Fruit fly (Drosophila melanogaster): Measurements from ENCODE around the gene HLH3B.
A peak's percentile ranks its signal among the peaks of the same experiment; 100 is the strongest.

Gene HLH3B

DNA sequence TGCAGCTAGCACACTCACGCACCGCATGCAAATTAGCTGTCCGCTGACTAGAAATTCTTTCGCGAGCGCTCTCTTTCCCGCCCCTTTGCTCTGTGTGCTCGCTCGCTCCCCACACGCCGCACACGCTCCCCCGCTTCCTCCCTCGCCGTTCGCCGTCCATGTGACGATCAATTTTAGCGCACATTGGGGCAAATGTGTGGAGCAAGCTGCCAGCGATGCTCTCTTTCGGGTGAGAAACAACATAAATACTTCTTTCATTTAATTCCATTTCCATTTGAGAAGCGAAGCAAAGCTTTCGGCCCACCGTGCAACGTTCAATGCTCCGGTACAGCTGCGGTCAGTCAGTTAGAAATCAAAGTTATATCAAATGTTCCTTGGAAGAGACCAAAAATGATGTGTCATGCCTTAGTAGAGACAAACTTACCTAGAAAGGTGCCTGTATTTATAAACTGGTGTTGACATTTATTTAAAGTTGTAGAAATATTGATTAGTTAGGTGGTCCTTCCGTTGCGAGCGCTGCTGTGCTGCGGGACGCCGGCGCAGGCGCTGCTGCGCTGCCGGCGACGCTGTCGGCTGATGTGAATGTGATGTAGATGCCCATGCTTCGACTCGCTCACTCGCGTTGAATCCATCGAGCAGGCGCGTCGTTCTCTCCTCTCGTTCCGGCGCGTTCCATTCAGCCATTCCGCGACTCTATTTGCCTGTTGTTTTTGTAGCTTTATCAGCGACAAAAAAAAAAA, 35.3 kb downstream of the HLH3B start (continued):
- TF ChIP-seq ind (GFP tag; optimal IDR thresholded peaks at IDR 0.05): peak; percentile 96
- TF ChIP-seq sr (GFP tag; IDR thresholded peaks at IDR 0.05): peak; percentile 75
- TF ChIP-seq Rx (GFP tag; IDR thresholded peaks at IDR 0.05): peak; percentile 96
- peak; percentile 90 for TF ChIP-seq bowl (GFP tag; IDR thresholded peaks at IDR 0.05)
- peak; percentile 84 for TF ChIP-seq CG17186 (GFP tag; optimal IDR thresholded peaks at IDR 0.05)
- peak; percentile 98 for TF ChIP-seq PHDP (tag; optimal IDR thresholded peaks at IDR 0.05)
- peak; percentile 91 for TF ChIP-seq CG31224 (GFP tag; IDR thresholded peaks at IDR 0.05)
- TF ChIP-seq twi (tag; optimal IDR thresholded peaks at IDR 0.05): peak; percentile 89
- peak; percentile 91 for TF ChIP-seq Max (GFP tag; optimal IDR thresholded peaks at IDR 0.05)
- peak; percentile 59; the same call in 1 of the 2 replicates for TF ChIP-seq bbx (GFP tag; IDR thresholded peaks at IDR 0.05; ENCODE audit: partially characterized antibody)
- peak; percentile 96 for TF ChIP-seq chn (GFP tag; optimal IDR thresholded peaks at IDR 0.05)
- TF ChIP-seq CG15514 (GFP tag; optimal IDR thresholded peaks at IDR 0.05): peak; percentile 93
- peak; percentile 96 for TF ChIP-seq onecut (GFP tag; IDR thresholded peaks at IDR 0.05)
- peak; percentile 97 for TF ChIP-seq CG16863 (GFP tag; optimal IDR thresholded peaks at IDR 0.05)
- peak; percentile 85 for TF ChIP-seq CG3838 (GFP tag; optimal IDR thresholded peaks at IDR 0.05)
- TF ChIP-seq dysf (GFP tag; IDR thresholded peaks at IDR 0.05): peak; percentile 97
- TF ChIP-seq Xbp1 (GFP tag; optimal IDR thresholded peaks at IDR 0.05): peak; percentile 98
- TF ChIP-seq Aef1 (GFP tag; IDR thresholded peaks at IDR 0.05): peak; percentile 94
- peak; percentile 96 for TF ChIP-seq CG11504 (tag; optimal IDR thresholded peaks at IDR 0.05)
- peak; percentile 97 for TF ChIP-seq schlank (tag; optimal IDR thresholded peaks at IDR 0.05)
- peak; percentile 97 for TF ChIP-seq Awh (GFP tag; IDR thresholded peaks at IDR 0.05)
- peak; percentile 81 for TF ChIP-seq CG15073 (GFP tag; optimal IDR thresholded peaks at IDR 0.05)
- TF ChIP-seq kay (GFP tag; optimal IDR thresholded peaks at IDR 0.05): peak; percentile 94
- peak; percentile 28 for TF ChIP-seq Dp (GFP tag; optimal IDR thresholded peaks at IDR 0.05)
- TF ChIP-seq cato (GFP tag; optimal IDR thresholded peaks at IDR 0.05; ENCODE audit: borderline replicate concordance): peak; percentile 90
- no peak for TF ChIP-seq usp (GFP tag; optimal IDR thresholded peaks at IDR 0.05)
- TF ChIP-seq Vsx1 (GFP tag; optimal IDR thresholded peaks at IDR 0.05): peak; percentile 94
- TF ChIP-seq CG14710 (tag; optimal IDR thresholded peaks at IDR 0.05): peak; percentile 91
- no peak for TF ChIP-seq h (optimal IDR thresholded peaks at IDR 0.05)
- TF ChIP-seq CG13424 (tag; optimal IDR thresholded peaks at IDR 0.05): peak; percentile 96
- TF ChIP-seq nau (GFP tag; optimal IDR thresholded peaks at IDR 0.05): peak; percentile 96
- peak; percentile 94 for TF ChIP-seq scrt (GFP tag; optimal IDR thresholded peaks at IDR 0.05)
- no peak for TF ChIP-seq CG8478 (optimal IDR thresholded peaks at IDR 0.05)
- peak; percentile 87 for TF ChIP-seq emc (GFP tag; optimal IDR thresholded peaks at IDR 0.05)
- peak; percentile 90 for TF ChIP-seq D19B (GFP tag; optimal IDR thresholded peaks at IDR 0.05)
- peak; percentile 71 for TF ChIP-seq CG7745 (tag; optimal IDR thresholded peaks at IDR 0.05)
- peak; percentile 92 for TF ChIP-seq ase (GFP tag; IDR thresholded peaks at IDR 0.05)
- TF ChIP-seq E2f2 (GFP tag; IDR thresholded peaks at IDR 0.05): peak; percentile 83
- TF ChIP-seq Pdp1 (GFP tag; optimal IDR thresholded peaks at IDR 0.05): peak; percentile 89 to 95
- peak; percentile 96 for TF ChIP-seq Hr3 (GFP tag; optimal IDR thresholded peaks at IDR 0.05)
- TF ChIP-seq amos (GFP tag; IDR thresholded peaks at IDR 0.05; ENCODE audit: partially characterized antibody): peak; percentile 34; the same call in 1 of the 2 replicates
- TF ChIP-seq tx (GFP tag; optimal IDR thresholded peaks at IDR 0.05): peak; percentile 96
- TF ChIP-seq CG13624 (GFP tag; optimal IDR thresholded peaks at IDR 0.05): peak; percentile 98
- TF ChIP-seq Mrtf (GFP tag; IDR thresholded peaks at IDR 0.05): peak; percentile 95
- peak; percentile 97 for TF ChIP-seq CG32532 (GFP tag; IDR thresholded peaks at IDR 0.05)
- TF ChIP-seq CG31365 (tag; optimal IDR thresholded peaks at IDR 0.05): peak; percentile 89
- no peak for TF ChIP-seq unc-4 (GFP tag; IDR thresholded peaks at IDR 0.05; ENCODE audit: partially characterized antibody)
- TF ChIP-seq MBD-R2 (GFP tag; IDR thresholded peaks at IDR 0.05): peak; percentile 92
- no peak for TF ChIP-seq Dfd (GFP tag; optimal IDR thresholded peaks at IDR 0.05)
- TF ChIP-seq ERR (GFP tag; optimal IDR thresholded peaks at IDR 0.05): peak; percentile 95
